Fruit fly (Drosophila melanogaster): ENCODE results near the gene kibra.

DNA sequence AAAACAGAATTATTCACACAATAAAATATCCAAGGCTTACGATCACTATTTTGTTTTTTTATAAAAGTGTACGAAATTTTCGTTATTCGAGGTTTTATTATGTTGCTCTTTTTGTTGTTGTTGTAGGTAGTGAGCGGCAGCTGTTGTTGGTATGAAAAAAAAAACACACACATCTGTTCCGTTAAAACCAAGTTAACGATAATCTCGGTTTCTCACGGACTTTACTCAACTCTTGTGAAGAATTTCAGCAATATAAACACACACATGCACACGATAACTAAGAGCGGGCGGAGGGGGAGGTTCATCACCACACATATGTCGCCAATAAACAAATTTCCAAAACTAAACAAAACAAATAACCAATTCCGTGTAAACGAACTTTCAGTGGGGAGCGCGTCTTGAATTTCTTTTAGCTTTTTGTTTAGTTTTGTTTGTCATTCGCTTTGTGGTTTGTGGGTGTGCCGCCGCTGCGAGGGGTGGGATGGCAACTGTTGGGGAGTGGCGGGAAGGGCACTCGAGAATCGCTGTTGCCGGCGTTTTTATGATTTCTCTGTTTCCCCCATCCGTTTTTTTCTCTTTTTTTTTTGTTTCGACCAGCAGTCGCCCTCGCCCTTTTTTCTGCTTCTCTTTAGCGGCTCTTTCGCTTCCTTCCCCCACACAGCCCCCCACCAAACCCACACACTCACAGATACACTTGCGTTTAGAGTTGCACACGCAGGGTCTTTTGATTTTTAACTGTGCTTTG is 69.7 kb downstream of the kibra start:
- TF ChIP-seq insv (optimal IDR thresholded peaks at IDR 0.05) = no peak
- TF ChIP-seq h (optimal IDR thresholded peaks at IDR 0.05) = no peak
- no peak for TF ChIP-seq Sin3A (optimal IDR thresholded peaks at IDR 0.05)

Measured in Kc167 (cell line).